Worm (Caenorhabditis elegans): ENCODE measurements around the gene C53C11.4.

DNA sequence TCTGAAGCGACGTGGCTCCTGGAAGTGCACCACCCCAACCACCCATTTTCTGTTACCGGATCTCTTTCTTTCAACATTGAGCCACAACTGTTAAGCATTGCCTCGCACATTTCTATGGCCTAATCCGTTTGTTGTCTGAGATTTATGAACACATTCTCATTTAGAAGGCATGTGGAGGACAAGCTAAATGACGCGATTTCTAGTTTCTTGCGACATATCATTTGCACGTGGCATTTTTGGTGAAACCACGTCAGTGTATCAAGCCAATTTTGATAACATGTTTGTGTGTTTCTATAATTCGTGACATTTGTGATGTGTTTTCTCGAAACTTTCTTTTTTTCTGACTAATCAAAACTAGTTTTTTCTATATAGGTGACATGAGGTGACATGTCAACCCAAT lies 46.0 kb downstream of the C53C11.4 start:
- no peak for TF ChIP-seq R02D3.7 (tag; optimal IDR thresholded peaks at IDR 0.05)
- no peak for TF ChIP-seq egl-27 (tag; optimal IDR thresholded peaks at IDR 0.05)
- TF ChIP-seq C34F6.9 (tag; optimal IDR thresholded peaks at IDR 0.05): no peak
- no peak for TF ChIP-seq fos-1 (tag; optimal IDR thresholded peaks at IDR 0.05)
- no peak for TF ChIP-seq alr-1 (tag; optimal IDR thresholded peaks at IDR 0.05)
- no peak for TF ChIP-seq lsy-2 (tag; optimal IDR thresholded peaks at IDR 0.05)
- no peak for TF ChIP-seq F13H6.1 (tag; optimal IDR thresholded peaks at IDR 0.05)
- no peak for TF ChIP-seq nhr-21 (tag; optimal IDR thresholded peaks at IDR 0.05)
- no peak for TF ChIP-seq lin-39 (tag; optimal IDR thresholded peaks at IDR 0.05)
- no peak for TF ChIP-seq zag-1 (tag; optimal IDR thresholded peaks at IDR 0.05)
- TF ChIP-seq lin-13 (GFP tag; optimal IDR thresholded peaks at IDR 0.05): no peak
- TF ChIP-seq nhr-12 (tag; optimal IDR thresholded peaks at IDR 0.05): no peak
- TF ChIP-seq unc-62 (GFP tag; optimal IDR thresholded peaks at IDR 0.05): no peak
- no peak for TF ChIP-seq nhr-25 (tag; optimal IDR thresholded peaks at IDR 0.05)
